Fruit fly (Drosophila melanogaster) whole organism, embryonic: ENCODE measurements around the gene CG11997.

Experiments
- Ada2b ChIP-seq: fragments of 200-800 bp; sonication (Bioruptor generic); IDR thresholded peaks from 2 replicates; pipeline ENCODE4 v1.3.6; 2022; ENCODE audit warnings: missing biosample characterization, missing genetic modification characterization
- Atf3 ChIP-seq: fragments of 200-800 bp; sonication (Bioruptor generic); optimal IDR thresholded peaks from 3 replicates; lab custom pipeline; 2016; ENCODE audit warnings: missing biosample characterization, missing genetic modification characterization
- C15 ChIP-seq: fragments of 200-800 bp; sonication (Bioruptor generic); IDR thresholded peaks from 3 replicates; pipeline ENCODE4 v1.3.6; 2022; ENCODE audit warnings: missing biosample characterization, missing genetic modification characterization
- CG10209 ChIP-seq: fragments of 200-800 bp; sonication (Bioruptor generic); optimal IDR thresholded peaks from 3 replicates; lab custom pipeline; 2017; ENCODE audit warnings: missing biosample characterization, mild to moderate bottlenecking, missing genetic modification characterization, missing genetic modification reagents
- CG10274 ChIP-seq: fragments of 200-800 bp; sonication (Bioruptor generic); optimal IDR thresholded peaks from 3 replicates; lab custom pipeline; 2017; ENCODE audit warnings: missing biosample characterization, mild to moderate bottlenecking, missing genetic modification characterization
- CG10462 ChIP-seq: fragments of 200-800 bp; sonication (Bioruptor generic); optimal IDR thresholded peaks from 2 replicates; lab custom pipeline; 2016; ENCODE audit warnings: missing biosample characterization, missing genetic modification characterization
- CG10979 ChIP-seq: fragments of 200-800 bp; sonication (Bioruptor generic); optimal IDR thresholded peaks from 2 replicates; lab custom pipeline; 2018; ENCODE audit warnings: missing biosample characterization, mild to moderate bottlenecking, missing genetic modification characterization, moderate library complexity
- CG11093 ChIP-seq: fragments of 200-800 bp; sonication (Bioruptor generic); IDR thresholded peaks from 3 replicates; pipeline ENCODE4 v1.3.6; 2022; ENCODE audit warnings: missing biosample characterization, missing genetic modification characterization
- CG12155 ChIP-seq: fragments of 200-800 bp; sonication (Bioruptor generic); optimal IDR thresholded peaks from 3 replicates; lab custom pipeline; 2016; ENCODE audit warnings: missing biosample characterization, missing genetic modification characterization
- CG12942 ChIP-seq: fragments of 200-800 bp; sonication (Bioruptor generic); optimal IDR thresholded peaks from 3 replicates; lab custom pipeline; 2016; ENCODE audit warnings: missing biosample characterization, missing genetic modification characterization
- CG13296 ChIP-seq: fragments of 200-800 bp; sonication (Bioruptor generic); optimal IDR thresholded peaks from 3 replicates; lab custom pipeline; 2018; ENCODE audit warnings: missing biosample characterization, mild to moderate bottlenecking, missing genetic modification characterization
- CG14441 ChIP-seq: fragments of 200-800 bp; sonication (Bioruptor generic); IDR thresholded peaks from 2 replicates; pipeline ENCODE4 v1.3.6; 2022; ENCODE audit warnings: missing biosample characterization, missing genetic modification characterization
- CG14710 ChIP-seq: fragments of 200-800 bp; sonication (Bioruptor generic); optimal IDR thresholded peaks from 3 replicates; lab custom pipeline; 2019; ENCODE audit warnings: missing biosample characterization, mild to moderate bottlenecking, missing genetic modification characterization, moderate library complexity
- CG15514 ChIP-seq: fragments of 200-800 bp; sonication (Bioruptor generic); optimal IDR thresholded peaks from 3 replicates; lab custom pipeline; 2017; ENCODE audit warnings: missing biosample characterization, missing genetic modification characterization, mild to moderate bottlenecking, moderate library complexity, missing genetic modification reagents
- CG16779 ChIP-seq: fragments of 200-800 bp; sonication (Bioruptor generic); IDR thresholded peaks from 2 replicates; pipeline ENCODE4 v1.3.6; 2022; ENCODE audit warnings: missing biosample characterization, missing genetic modification characterization
- CG17361 ChIP-seq: fragments of 200-800 bp; sonication (Bioruptor generic); IDR thresholded peaks from 3 replicates; pipeline ENCODE4 v1.3.6; 2022; ENCODE audit warnings: missing biosample characterization, missing genetic modification characterization
- CG17568 ChIP-seq: fragments of 200-800 bp; sonication (Bioruptor generic); optimal IDR thresholded peaks from 2 replicates; lab custom pipeline; 2018; ENCODE audit warnings: missing biosample characterization, mild to moderate bottlenecking, missing genetic modification characterization, moderate library complexity
- CG32767 ChIP-seq: fragments of 200-800 bp; sonication (Bioruptor generic); IDR thresholded peaks from 2 replicates; pipeline ENCODE4 v1.3.6; 2022; ENCODE audit warnings: missing biosample characterization, missing genetic modification characterization
- CG3847 ChIP-seq: fragments of 200-800 bp; sonication (Bioruptor generic); IDR thresholded peaks from 2 replicates; pipeline ENCODE4 v1.3.6; 2022; ENCODE audit warnings: missing biosample characterization, missing genetic modification characterization
- CG4404 ChIP-seq: fragments of 200-800 bp; sonication (Bioruptor generic); IDR thresholded peaks from 2 replicates; pipeline ENCODE4 v1.3.6; 2022; ENCODE audit warnings: missing biosample characterization, missing genetic modification characterization
- CG4617 ChIP-seq: fragments of 200-800 bp; sonication (Bioruptor generic); optimal IDR thresholded peaks from 3 replicates; lab custom pipeline; 2016; ENCODE audit warnings: missing biosample characterization, missing genetic modification characterization, borderline replicate concordance
- CG4730 ChIP-seq: fragments of 200-800 bp; sonication (Bioruptor generic); IDR thresholded peaks from 2 replicates; pipeline ENCODE4 v1.3.6; 2022; ENCODE audit warnings: missing biosample characterization, missing genetic modification characterization
- CG5180 ChIP-seq: fragments of 200-800 bp; sonication (Bioruptor generic); optimal IDR thresholded peaks from 3 replicates; lab custom pipeline; 2017; ENCODE audit warnings: missing biosample characterization, missing genetic modification characterization, mild to moderate bottlenecking, moderate library complexity, missing genetic modification reagents
- CG5953 ChIP-seq: fragments of 200-800 bp; sonication (Bioruptor generic); IDR thresholded peaks from 2 replicates; pipeline ENCODE4 v1.3.6; 2022; ENCODE audit warnings: missing biosample characterization, missing genetic modification characterization
- CG8359 ChIP-seq: fragments of 200-800 bp; sonication (Bioruptor generic); optimal IDR thresholded peaks from 2 replicates; lab custom pipeline; 2017; ENCODE audit warnings: missing biosample characterization, mild to moderate bottlenecking, missing genetic modification characterization, borderline replicate concordance
- CG8388 ChIP-seq: fragments of 200-800 bp; sonication (Bioruptor generic); optimal IDR thresholded peaks from 2 replicates; lab custom pipeline; 2019; ENCODE audit warnings: missing biosample characterization, mild to moderate bottlenecking, missing genetic modification characterization, moderate library complexity
- CoRest ChIP-seq: fragments of 200-800 bp; sonication (Bioruptor generic); optimal IDR thresholded peaks from 3 replicates; lab custom pipeline; 2018; ENCODE audit warnings: missing biosample characterization, mild to moderate bottlenecking, missing genetic modification characterization, moderate library complexity
- Dad ChIP-seq: fragments of 200-800 bp; sonication (Bioruptor generic); optimal IDR thresholded peaks from 3 replicates; lab custom pipeline; 2016; ENCODE audit warnings: missing biosample characterization, missing genetic modification characterization
- Dip2 ChIP-seq: fragments of 200-800 bp; sonication (Bioruptor generic); IDR thresholded peaks from 2 replicates; pipeline ENCODE4 v1.3.6; 2022; ENCODE audit warnings: missing biosample characterization, missing genetic modification characterization
- Eip74EF ChIP-seq, 2 experiments: fragments of 200-800 bp in 1 of 2; fragments of >200 bp in 1 of 2; sonication (Bioruptor generic) in 1 of 2; optimal IDR thresholded peaks; 2 replicates each; lab custom pipeline; 2017 to 2019; ENCODE audit warnings: missing biosample characterization in 2 of 2, missing genetic modification characterization in 2 of 2, mild to moderate bottlenecking in 1 of 2, moderate library complexity in 1 of 2
- Med ChIP-seq: fragments of 200-800 bp; sonication (Bioruptor generic); peaks from one replicate; lab custom pipeline; 2016; ENCODE audit warnings: missing biosample characterization, missing genetic modification characterization, mild to moderate bottlenecking, inconsistent platforms, moderate library complexity
- Six4 ChIP-seq: fragments of 200-800 bp; sonication (Bioruptor generic); optimal IDR thresholded peaks from 2 replicates; lab custom pipeline; 2016; ENCODE audit warnings: missing biosample characterization, missing genetic modification characterization
- ase ChIP-seq: fragments of 200-800 bp; sonication (Bioruptor generic); IDR thresholded peaks from 3 replicates; pipeline ENCODE4 v1.3.6; 2022; ENCODE audit warnings: missing biosample characterization, missing genetic modification characterization
- caup ChIP-seq: fragments of 200-800 bp; sonication (Bioruptor generic); optimal IDR thresholded peaks from 3 replicates; lab custom pipeline; 2017; ENCODE audit warnings: missing biosample characterization, mild to moderate bottlenecking, missing genetic modification characterization, moderate library complexity; ENCODE audit not compliant: severe bottlenecking
- eve ChIP-seq, 2 experiments: fragments of >200 bp; optimal IDR thresholded peaks; 2 replicates each; lab custom pipeline; 2017; ENCODE audit warnings: missing biosample characterization in 2 of 2, missing genetic modification characterization in 2 of 2
- fd3F ChIP-seq: fragments of 200-800 bp; sonication (Bioruptor generic); optimal IDR thresholded peaks from 2 replicates; lab custom pipeline; 2018; ENCODE audit warnings: missing biosample characterization, mild to moderate bottlenecking, missing genetic modification characterization, moderate library complexity
- ftz-f1 ChIP-seq: fragments of 200-800 bp; sonication (Bioruptor generic); optimal IDR thresholded peaks from 2 replicates; lab custom pipeline; 2016; ENCODE audit warnings: missing biosample characterization, missing genetic modification characterization
- hth ChIP-seq: fragments of >200 bp; optimal IDR thresholded peaks from 2 replicates; lab custom pipeline; 2017; ENCODE audit warnings: inconsistent platforms
- ind ChIP-seq: fragments of 200-800 bp; sonication (Bioruptor generic); optimal IDR thresholded peaks from 3 replicates; lab custom pipeline; 2016; ENCODE audit warnings: missing biosample characterization, missing genetic modification characterization
- insv ChIP-seq, 2 experiments: fragments of 200-800 bp; sonication (Bioruptor generic); optimal IDR thresholded peaks; 3 replicates each; lab custom pipeline; 2016 to 2018; ENCODE audit warnings: missing biosample characterization in 2 of 2, missing genetic modification characterization in 2 of 2
- lmd ChIP-seq: fragments of 200-800 bp; sonication (Bioruptor generic); IDR thresholded peaks from 2 replicates; pipeline ENCODE4 v1.3.6; 2022; ENCODE audit warnings: missing biosample characterization, missing genetic modification characterization
- odd ChIP-seq: fragments of 200-800 bp; sonication (Bioruptor generic); optimal IDR thresholded peaks from 2 replicates; lab custom pipeline; 2017; ENCODE audit warnings: missing biosample characterization, mild to moderate bottlenecking, missing genetic modification characterization
- peb ChIP-seq: fragments of 200-800 bp; sonication (Bioruptor generic); IDR thresholded peaks from 2 replicates; pipeline ENCODE4 v1.3.6; 2022; ENCODE audit warnings: missing biosample characterization, missing genetic modification characterization
- phol ChIP-seq: fragments of 200-800 bp; sonication (Bioruptor generic); optimal IDR thresholded peaks from 3 replicates; lab custom pipeline; 2018; ENCODE audit warnings: missing biosample characterization, mild to moderate bottlenecking, missing genetic modification characterization, moderate library complexity
- row ChIP-seq: fragments of 200-800 bp; sonication (Bioruptor generic); IDR thresholded peaks from 3 replicates; pipeline ENCODE4 v1.3.6; 2022; ENCODE audit warnings: missing biosample characterization, missing genetic modification characterization
- sisA ChIP-seq: fragments of 200-800 bp; sonication (Bioruptor generic); IDR thresholded peaks from 2 replicates; pipeline ENCODE4 v1.3.6; 2022; ENCODE audit warnings: missing biosample characterization, missing genetic modification characterization
- tll ChIP-seq, 2 experiments: fragments of 200-800 bp in 1 of 2; fragments of >200 bp in 1 of 2; sonication (Bioruptor generic) in 1 of 2; optimal IDR thresholded peaks; 2 replicates each; lab custom pipeline; 2017 to 2019; ENCODE audit warnings: missing biosample characterization in 2 of 2, missing genetic modification characterization in 2 of 2, mild to moderate bottlenecking in 1 of 2, moderate library complexity in 1 of 2
- trh ChIP-seq: fragments of 200-800 bp; sonication (Bioruptor generic); optimal IDR thresholded peaks from 2 replicates; lab custom pipeline; 2016; ENCODE audit warnings: missing biosample characterization, missing genetic modification characterization
- z ChIP-seq: fragments of 200-800 bp; sonication (Bioruptor generic); IDR thresholded peaks from 3 replicates; pipeline ENCODE4 v1.3.6; 2022; ENCODE audit warnings: missing biosample characterization, missing genetic modification characterization
- zen2 ChIP-seq: fragments of 200-800 bp; sonication (Bioruptor generic); IDR thresholded peaks from 3 replicates; pipeline ENCODE4 v1.3.6; 2022; ENCODE audit warnings: missing biosample characterization, missing genetic modification characterization; ENCODE audit not compliant: partially characterized antibody

CG11997 gene

dm6 chr3R:9227330-9227729 is 50.0 kb downstream of the CG11997 start (continued):
- TF ChIP-seq insv (GFP tag; optimal IDR thresholded peaks at IDR 0.05; lab: Kevin White, UChicago) = no peak
- peak; percentile 39; the same call in 1 of the 2 replicates for TF ChIP-seq CG5953 (GFP tag; lab: Robert Waterston, UW)
- TF ChIP-seq CG3847 (GFP tag; lab: Robert Waterston, UW) = peak; percentile 71
- TF ChIP-seq eve (GFP tag; optimal IDR thresholded peaks at IDR 0.05; lab: Kevin White, UChicago) = peak in 1 of 2 experiments; percentile 62
- TF ChIP-seq trh (GFP tag; lab: Kevin White, UChicago) = peak; percentile 34
- TF ChIP-seq CG10462 (GFP tag; lab: Kevin White, UChicago) = peak; percentile 56
- peak; percentile 82 for TF ChIP-seq CG17361
- peak; percentile 80 for TF ChIP-seq ind
- peak; percentile 66 for TF ChIP-seq CG12942 (GFP tag; lab: Kevin White, UChicago)
- peak; percentile 81 for TF ChIP-seq Ada2b (GFP tag; lab: Robert Waterston, UW)
- TF ChIP-seq CG10274 = peak; percentile 98
- TF ChIP-seq CG5180 (GFP tag; lab: Kevin White, UChicago) = no peak
- peak; percentile 74 for TF ChIP-seq fd3F (GFP tag; lab: Kevin White, UChicago)
- no peak for TF ChIP-seq CG4617 (GFP tag; lab: Kevin White, UChicago)
- peak in 1 of 2 experiments; percentile 13 for TF ChIP-seq Eip74EF (GFP tag; optimal IDR thresholded peaks at IDR 0.05; lab: Kevin White, UChicago)
- TF ChIP-seq CoRest (tag; lab: Kevin White, UChicago) = peak; percentile 82
- peak; percentile 38 for TF ChIP-seq odd
- peak; percentile 33 for TF ChIP-seq CG8388
- peak; percentile 2 for TF ChIP-seq CG8359 (GFP tag; lab: Kevin White, UChicago)
- peak; percentile 17 for TF ChIP-seq CG14710 (tag; lab: Kevin White, UChicago)
- TF ChIP-seq ase (GFP tag; lab: Robert Waterston, UW) = peak; percentile 73; the same call in 2 of the 3 replicates
- TF ChIP-seq CG12155 (GFP tag; lab: Kevin White, UChicago) = peak; percentile 74
- TF ChIP-seq CG4730 (GFP tag; lab: Robert Waterston, UW) = peak; percentile 73
- no peak for TF ChIP-seq z (GFP tag; lab: Robert Waterston, UW)
- TF ChIP-seq CG11093 (GFP tag; lab: Robert Waterston, UW) = peak; percentile 35; the same call in 1 of the 3 replicates
- no peak for TF ChIP-seq Atf3 (GFP tag; lab: Kevin White, UChicago)
- peak; percentile 85 for TF ChIP-seq row
- TF ChIP-seq peb (GFP tag; lab: Robert Waterston, UW) = no peak
- TF ChIP-seq Dip2 (GFP tag; lab: Robert Waterston, UW) = 0 out of 2 replicates have a peak, but pooled peaks have one; percentile 34
- peak; percentile 41 for TF ChIP-seq CG10979
- TF ChIP-seq ftz-f1 (GFP tag; lab: Kevin White, UChicago) = no peak
- TF ChIP-seq CG14441 = peak; percentile 85
- no peak for TF ChIP-seq zen2
- TF ChIP-seq Six4 (GFP tag; lab: Kevin White, UChicago) = peak; percentile 59
- peak; percentile 69 for TF ChIP-seq CG32767
- TF ChIP-seq hth (lab: Kevin White, UChicago) = no peak
- 0 out of 3 replicates have a peak, but pooled peaks have one; percentile 30 for TF ChIP-seq C15
- TF ChIP-seq CG13296 = peak; percentile 50
- TF ChIP-seq CG4404 (GFP tag; lab: Robert Waterston, UW) = peak; percentile 53; the same call in 1 of the 2 replicates
- peak; percentile 82 for TF ChIP-seq CG10209
- peak; percentile 62 for TF ChIP-seq caup (GFP tag; lab: Kevin White, UChicago)
- peak; percentile 3 for TF ChIP-seq CG17568
- TF ChIP-seq Med (GFP tag; lab: Kevin White, UChicago) = peak; percentile 83
- TF ChIP-seq sisA (GFP tag; lab: Robert Waterston, UW) = peak; percentile 72
- TF ChIP-seq phol (tag; lab: Kevin White, UChicago) = peak; percentile 75
- TF ChIP-seq tll (GFP tag; optimal IDR thresholded peaks at IDR 0.05; lab: Kevin White, UChicago) = no peak
- peak; percentile 51 for TF ChIP-seq CG15514
- peak; percentile 85 for TF ChIP-seq lmd (GFP tag; lab: Robert Waterston, UW)
- TF ChIP-seq Dad = peak; percentile 19
- TF ChIP-seq CG16779 (GFP tag; lab: Robert Waterston, UW) = peak; percentile 55; the same call in 1 of the 2 replicates
